Fruit fly (Drosophila melanogaster): ENCODE measurements around the gene CG7888.
A peak's percentile ranks its signal among the peaks of the same experiment; 100 is the strongest.

Gene CG7888

DNA sequence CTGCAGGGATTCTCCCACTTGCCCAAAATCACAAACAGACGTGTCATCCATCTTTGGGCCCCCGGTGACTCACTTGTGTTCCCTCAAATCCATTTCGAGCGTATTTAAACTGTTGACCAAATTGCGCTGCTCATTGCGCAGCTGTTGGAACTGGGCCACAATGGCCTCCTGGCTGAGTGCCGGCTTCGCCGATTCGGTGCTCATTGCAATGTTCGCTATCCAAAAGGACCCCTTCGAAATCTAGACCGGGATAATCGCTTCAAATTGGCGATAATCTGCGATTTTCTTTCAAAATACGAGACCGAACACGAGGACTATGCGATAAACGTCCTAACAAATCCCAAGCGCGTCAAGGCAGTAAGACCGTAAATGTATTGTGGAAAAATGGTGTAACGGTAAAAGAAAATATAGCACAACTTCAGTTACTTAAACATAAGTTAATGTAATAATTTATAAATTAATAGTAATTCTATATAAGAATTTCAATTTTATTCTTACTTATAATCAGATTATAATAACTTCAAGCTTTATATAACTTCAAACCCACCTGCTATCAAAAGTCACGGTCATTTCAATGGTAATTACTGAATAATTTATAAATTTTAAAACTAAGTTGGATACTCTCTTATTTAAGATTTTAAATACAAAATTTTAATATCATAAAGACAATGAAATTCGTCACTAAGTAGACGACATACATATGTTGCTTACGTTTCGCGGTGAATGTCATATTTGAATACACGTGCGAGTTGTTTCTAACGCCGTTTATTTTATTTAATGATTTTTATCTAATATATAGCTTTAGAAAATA is 20.4 kb downstream of the CG7888 start, which contains the start of the genes Pfdn2 and Noc1 (continued):
- TF ChIP-seq CG13287 (GFP tag; IDR thresholded peaks at IDR 0.05; ENCODE audit: partially characterized antibody) (no peak), rib (GFP tag; IDR thresholded peaks at IDR 0.05) (no peak), CG7963 (GFP tag; IDR thresholded peaks at IDR 0.05; ENCODE audit: partially characterized antibody) (no peak), pzg (GFP tag; optimal IDR thresholded peaks at IDR 0.05) (peak; percentile 37), chn (GFP tag; optimal IDR thresholded peaks at IDR 0.05) (no peak), salm (tag; optimal IDR thresholded peaks at IDR 0.05) (peak; percentile 12), CG4820 (GFP tag; optimal IDR thresholded peaks at IDR 0.05) (peak; percentile 34), HmgD (GFP tag; optimal IDR thresholded peaks at IDR 0.05) (no peak), CG16813 (GFP tag; IDR thresholded peaks at IDR 0.05; ENCODE audit: partially characterized antibody) (no peak), CG42726 (GFP tag; IDR thresholded peaks at IDR 0.05; ENCODE audit: partially characterized antibody) (no peak), CG5953 (GFP tag; IDR thresholded peaks at IDR 0.05) (no peak), CG10565 (GFP tag; optimal IDR thresholded peaks at IDR 0.05) (no peak), CG34422 (GFP tag; IDR thresholded peaks at IDR 0.05) (peak; percentile 35; the same call in 1 of the 3 replicates), nau (GFP tag; optimal IDR thresholded peaks at IDR 0.05) (no peak), cato (GFP tag; optimal IDR thresholded peaks at IDR 0.05; ENCODE audit: borderline replicate concordance) (no peak), Dip2 (GFP tag; IDR thresholded peaks at IDR 0.05) (no peak), CG10209 (GFP tag; optimal IDR thresholded peaks at IDR 0.05) (peak; percentile 50), CG17186 (GFP tag; optimal IDR thresholded peaks at IDR 0.05) (no peak), CG6683 (GFP tag; optimal IDR thresholded peaks at IDR 0.05) (peak; percentile 5), hth (optimal IDR thresholded peaks at IDR 0.05) (no peak), CG12942 (GFP tag; optimal IDR thresholded peaks at IDR 0.05) (peak; percentile 56), CG10366 (GFP tag; IDR thresholded peaks at IDR 0.05) (peak; percentile 50; the same call in 1 of the 2 replicates), CG10959 (GFP tag; IDR thresholded peaks at IDR 0.05) (no peak), hbn (GFP tag; IDR thresholded peaks at IDR 0.05; ENCODE audit: partially characterized antibody) (0 out of 2 replicates have a peak, but pooled peaks have one; percentile 30), CG2712 (tag; optimal IDR thresholded peaks at IDR 0.05) (peak; percentile 78), CG11093 (GFP tag; IDR thresholded peaks at IDR 0.05) (no peak), CG16815 (GFP tag; optimal IDR thresholded peaks at IDR 0.05) (peak; percentile 26), CG3163 (GFP tag; optimal IDR thresholded peaks at IDR 0.05) (no peak), Lhr (GFP tag; optimal IDR thresholded peaks at IDR 0.05) (no peak), CG30020 (tag; optimal IDR thresholded peaks at IDR 0.05) (peak; percentile 54), CG32772 (GFP tag; IDR thresholded peaks at IDR 0.05) (peak; percentile 55), NfI (GFP tag; optimal IDR thresholded peaks at IDR 0.05) (peak; percentile 41), wor (GFP tag; IDR thresholded peaks at IDR 0.05) (no peak), Jarid2 (GFP tag; optimal IDR thresholded peaks at IDR 0.05) (no peak), hkb (optimal IDR thresholded peaks at IDR 0.05) (no peak), hkb (GFP tag; IDR thresholded peaks at IDR 0.05) (no peak; the same call in 1 of the 2 replicates), sens-2 (GFP tag; IDR thresholded peaks at IDR 0.05) (no peak), crol (GFP tag; IDR thresholded peaks at IDR 0.05) (no peak), CG8359 (GFP tag; optimal IDR thresholded peaks at IDR 0.05; ENCODE audit: borderline replicate concordance) (no peak), odd (GFP tag; optimal IDR thresholded peaks at IDR 0.05) (no peak), CG16863 (GFP tag; optimal IDR thresholded peaks at IDR 0.05) (no peak), mam (GFP tag; optimal IDR thresholded peaks at IDR 0.05) (peak; percentile 43), E2f1 (GFP tag; IDR thresholded peaks at IDR 0.05) (peak; percentile 42; the same call in 1 of the 2 replicates), ash1 (GFP tag; optimal IDR thresholded peaks at IDR 0.05) (no peak), CG32767 (GFP tag; IDR thresholded peaks at IDR 0.05) (0 out of 2 replicates have a peak, but pooled peaks have one; percentile 30), C15 (GFP tag; IDR thresholded peaks at IDR 0.05) (0 out of 3 replicates have a peak, but pooled peaks have one; percentile 18), CG33557 (GFP tag; optimal IDR thresholded peaks at IDR 0.05) (peak; percentile 30), nmo (GFP tag; optimal IDR thresholded peaks at IDR 0.05) (peak; percentile 81), slbo (GFP tag; IDR thresholded peaks at IDR 0.05) (peak; percentile 80)

All from whole organism, embryonic.